Worm (Caenorhabditis elegans) whole organism, L1 larva: Measurements from ENCODE around the gene T26H5.11.

Experiments
- Y116A8C.19 ChIP-seq: sonication (generic microtip); optimal IDR thresholded peaks from 2 replicates; lab custom pipeline; 2016; ENCODE audit warnings: missing compliant biosample characterization, missing genetic modification characterization, borderline replicate concordance
- aha-1 ChIP-seq: fragments of 150-350 bp; optimal IDR thresholded peaks from 2 replicates; lab custom pipeline; 2014; ENCODE audit warnings: missing biosample characterization, missing genetic modification characterization
- ama-1 ChIP-seq: fragments of 150-350 bp; optimal IDR thresholded peaks from 2 replicates; lab custom pipeline; 2014
- blmp-1 ChIP-seq: fragments of 150-350 bp; optimal IDR thresholded peaks from 2 replicates; lab custom pipeline; 2014; ENCODE audit warnings: missing biosample characterization, missing genetic modification characterization
- ceh-63 ChIP-seq: fragments of 200-800 bp; sonication (Bioruptor generic); optimal IDR thresholded peaks from 2 replicates; lab custom pipeline; 2018; ENCODE audit warnings: mild to moderate bottlenecking, missing genetic modification characterization, missing compliant biosample characterization
- ceh-88 ChIP-seq: fragments of 200-800 bp; sonication (Bioruptor generic); IDR thresholded peaks from 2 replicates; pipeline ENCODE4 v1.3.6; 2022; ENCODE audit warnings: missing genetic modification characterization, missing compliant biosample characterization
- dpl-1 ChIP-seq, 3 experiments: fragments of 150-350 bp in 2 of 3; sonication (generic microtip) in 1 of 3; optimal IDR thresholded peaks; 2 replicates each; lab custom pipeline; 2014 to 2017; ENCODE audit warnings: missing biosample characterization in 3 of 3, missing genetic modification characterization in 3 of 3, missing genetic modification reagents in 3 of 3
- efl-1 ChIP-seq, 4 experiments: fragments of 150-350 bp; optimal IDR thresholded peaks in 3 of 4; peaks in 1 of 4; 1 replicate in 1 of 4; 2 replicates in 3 of 4; lab custom pipeline; 2014; ENCODE audit warnings: missing biosample characterization in 2 of 4, missing genetic modification characterization in 2 of 4, missing genetic modification reagents in 2 of 4
- efl-3 ChIP-seq: fragments of 200-800 bp; sonication (Bioruptor generic); optimal IDR thresholded peaks from 2 replicates; lab custom pipeline; 2018; ENCODE audit warnings: mild to moderate bottlenecking, missing genetic modification characterization, missing compliant biosample characterization
- egl-13 ChIP-seq: sonication (generic microtip); optimal IDR thresholded peaks from 2 replicates; lab custom pipeline; 2016; ENCODE audit warnings: missing genotype, missing genetic modification reagents, missing genetic modification characterization, missing compliant biosample characterization
- elt-2 ChIP-seq: sonication (generic microtip); optimal IDR thresholded peaks from 2 replicates; lab custom pipeline; 2016; ENCODE audit warnings: missing genetic modification characterization, mild to moderate bottlenecking, inconsistent platforms, missing compliant biosample characterization, missing genetic modification reagents
- fkh-8 ChIP-seq: sonication (generic microtip); optimal IDR thresholded peaks from 2 replicates; lab custom pipeline; 2016; ENCODE audit warnings: mild to moderate bottlenecking, missing genetic modification characterization, missing compliant biosample characterization
- grh-1 ChIP-seq: fragments of 200-800 bp; sonication (Bioruptor generic); IDR thresholded peaks from 2 replicates; pipeline ENCODE4 v1.3.6; 2022; ENCODE audit warnings: missing genetic modification reagents, missing genetic modification characterization, missing compliant biosample characterization
- hlh-17 ChIP-seq: fragments of 200-800 bp; sonication (Bioruptor generic); optimal IDR thresholded peaks from 2 replicates; lab custom pipeline; 2018; ENCODE audit warnings: missing genetic modification characterization, mild to moderate bottlenecking, missing compliant biosample characterization, moderate library complexity, borderline replicate concordance
- hlh-4 ChIP-seq: sonication (generic microtip); optimal IDR thresholded peaks from 2 replicates; lab custom pipeline; 2016; ENCODE audit warnings: mild to moderate bottlenecking, missing genetic modification characterization, missing compliant biosample characterization
- hpl-2 ChIP-seq: fragments of 150-350 bp; optimal IDR thresholded peaks from 2 replicates; lab custom pipeline; 2014; ENCODE audit warnings: missing biosample characterization, missing genetic modification reagents, missing genetic modification characterization
- lin-35 ChIP-seq, 2 experiments: fragments of 150-350 bp; optimal IDR thresholded peaks; 2 replicates each; lab custom pipeline; 2014; ENCODE audit warnings: missing biosample characterization in 2 of 2, missing genetic modification characterization in 2 of 2, missing genetic modification reagents in 2 of 2
- lsy-2 ChIP-seq, 2 experiments: fragments of 150-350 bp; optimal IDR thresholded peaks; 2 replicates each; lab custom pipeline; 2014; ENCODE audit warnings: missing biosample characterization in 2 of 2, missing genetic modification characterization in 2 of 2
- mab-9 ChIP-seq: fragments of 200-800 bp; sonication (Bioruptor generic); IDR thresholded peaks from 2 replicates; pipeline ENCODE4 v1.3.6; 2022; ENCODE audit warnings: missing genetic modification reagents, missing genetic modification characterization, missing compliant biosample characterization
- mef-2 ChIP-seq: fragments of 150-350 bp; optimal IDR thresholded peaks from 2 replicates; lab custom pipeline; 2014; ENCODE audit warnings: missing biosample characterization, missing genetic modification characterization
- mep-1 ChIP-seq: fragments of 150-350 bp; optimal IDR thresholded peaks from 2 replicates; lab custom pipeline; 2014; ENCODE audit warnings: missing biosample characterization, missing genetic modification characterization
- nhr-19 ChIP-seq: fragments of 200-800 bp; sonication (Bioruptor generic); conservative IDR thresholded peaks from 2 replicates; pipeline ENCODE4 v1.3.6; 2022; ENCODE audit warnings: missing genetic modification characterization, missing compliant biosample characterization
- nhr-20 ChIP-seq: sonication (generic microtip); optimal IDR thresholded peaks from 2 replicates; lab custom pipeline; 2016; ENCODE audit warnings: mild to moderate bottlenecking, missing genetic modification characterization, missing compliant biosample characterization
- nhr-47 ChIP-seq: sonication (generic microtip); optimal IDR thresholded peaks from 2 replicates; lab custom pipeline; 2016; ENCODE audit warnings: mild to moderate bottlenecking, missing genetic modification characterization, moderate library complexity, missing compliant biosample characterization
- nhr-85 ChIP-seq: sonication (generic microtip); peaks from one replicate; lab custom pipeline; 2016; ENCODE audit warnings: missing genetic modification characterization, inconsistent platforms, missing compliant biosample characterization
- nhr-90 ChIP-seq: sonication (generic microtip); optimal IDR thresholded peaks from 2 replicates; lab custom pipeline; 2016; ENCODE audit warnings: mild to moderate bottlenecking, missing genetic modification characterization, missing compliant biosample characterization; ENCODE audit not compliant: poor library complexity
- pag-3 ChIP-seq: sonication (generic microtip); optimal IDR thresholded peaks from 2 replicates; lab custom pipeline; 2017; ENCODE audit warnings: missing genetic modification characterization, mild to moderate bottlenecking, missing compliant biosample characterization, antibody characterized with exemption, borderline replicate concordance; ENCODE audit not compliant: insufficient read depth
- pqm-1 ChIP-seq: sonication (generic microtip); optimal IDR thresholded peaks from 3 replicates; lab custom pipeline; 2017; ENCODE audit warnings: missing biosample characterization, missing genetic modification characterization
- skn-1 ChIP-seq: fragments of 150-350 bp; optimal IDR thresholded peaks from 2 replicates; lab custom pipeline; 2014; ENCODE audit warnings: missing biosample characterization, missing genetic modification characterization
- snu-23 ChIP-seq: sonication (generic microtip); optimal IDR thresholded peaks from 2 replicates; lab custom pipeline; 2016; ENCODE audit warnings: missing genetic modification characterization, missing compliant biosample characterization
- sox-4 ChIP-seq: sonication (generic microtip); optimal IDR thresholded peaks from 2 replicates; lab custom pipeline; 2016; ENCODE audit warnings: missing genetic modification characterization, missing compliant biosample characterization
- sptf-1 ChIP-seq: fragments of 150-350 bp; optimal IDR thresholded peaks from 2 replicates; lab custom pipeline; 2014; ENCODE audit warnings: missing biosample characterization, missing genetic modification characterization
- sup-37 ChIP-seq: fragments of 200-800 bp; sonication (Bioruptor generic); optimal IDR thresholded peaks from 2 replicates; lab custom pipeline; 2018; ENCODE audit warnings: mild to moderate bottlenecking, missing genetic modification characterization, missing compliant biosample characterization
- swsn-7 ChIP-seq: sonication (generic microtip); optimal IDR thresholded peaks from 2 replicates; lab custom pipeline; 2016; ENCODE audit warnings: missing genetic modification characterization, missing compliant biosample characterization
- unc-30 ChIP-seq: sonication (generic microtip); optimal IDR thresholded peaks from 2 replicates; lab custom pipeline; 2017; ENCODE audit warnings: missing biosample characterization, missing genetic modification characterization
- unc-62 ChIP-seq: fragments of 150-350 bp; optimal IDR thresholded peaks from 2 replicates; lab custom pipeline; 2014; ENCODE audit warnings: missing biosample characterization, missing genetic modification reagents, missing genetic modification characterization
- unc-86 ChIP-seq: sonication (generic microtip); optimal IDR thresholded peaks from 2 replicates; lab custom pipeline; 2016; ENCODE audit warnings: missing genetic modification characterization, missing compliant biosample characterization
- xbp-1 ChIP-seq: sonication (generic microtip); optimal IDR thresholded peaks from 2 replicates; lab custom pipeline; 2016; ENCODE audit warnings: missing genetic modification characterization, missing compliant biosample characterization

The T26H5.11 gene

ce11 chrV:15443708-15444107 is 380 bp downstream of the T26H5.11 start, which contains the start of gene T26H5.10:
Gene T26H5.10 (minus strand): TSS chrV:15443808.
- TF ChIP-seq unc-62, result no peak
- no peak for TF ChIP-seq nhr-47 (tag; lab: Kevin White, UChicago)
- no peak for TF ChIP-seq swsn-7
- no peak for TF ChIP-seq sup-37
- no peak for TF ChIP-seq ama-1 (lab: Kevin White, UChicago)
- no peak for TF ChIP-seq nhr-20

ce11 chrV:15442384-15442783 is 1.7 kb downstream of the T26H5.11 start:
- TF ChIP-seq nhr-19 (GFP tag; lab: Robert Waterston, UW), result no peak
- no peak for TF ChIP-seq mab-9 (GFP tag; lab: Robert Waterston, UW)
- no peak for TF ChIP-seq pag-3 (tag; lab: Kevin White, UChicago)

ce11 chrV:15436133-15436532 is 8.0 kb downstream of the T26H5.11 start:
- peak; percentile 61 for TF ChIP-seq elt-2 (tag; lab: Kevin White, UChicago)
- no peak for TF ChIP-seq hlh-4
- no peak for TF ChIP-seq nhr-19 (GFP tag; lab: Robert Waterston, UW)
- no peak for TF ChIP-seq xbp-1 (tag; lab: Kevin White, UChicago)
- TF ChIP-seq nhr-85 (tag; lab: Kevin White, UChicago), result no peak
- no peak for TF ChIP-seq ceh-88 (GFP tag; lab: Robert Waterston, UW)
- TF ChIP-seq Y116A8C.19 (tag; lab: Kevin White, UChicago), result no peak

ce11 chrV:15434647-15435046 is 9.4 kb downstream of the T26H5.11 start:
- no peak for TF ChIP-seq nhr-90
- peak; percentile 36 for TF ChIP-seq elt-2 (tag; lab: Kevin White, UChicago)

ce11 chrV:15432457-15432856 is 11.6 kb downstream of the T26H5.11 start, which contains the start of gene T26H5.8:
Gene T26H5.8 (minus strand): TSS chrV:15432726.
- no peak for TF ChIP-seq blmp-1 (tag; lab: Kevin White, UChicago)
- TF ChIP-seq hlh-17, result no peak
- TF ChIP-seq efl-1 (optimal IDR thresholded peaks at IDR 0.05; lab: Kevin White, UChicago), result no peak
- peak in 1 of 2 experiments; percentile 4 for TF ChIP-seq efl-1 (GFP tag; optimal IDR thresholded peaks at IDR 0.05 in 1 of 2; lab: Kevin White, UChicago)
- TF ChIP-seq efl-3, result no peak
- no peak for TF ChIP-seq sox-4 (tag; lab: Kevin White, UChicago)
- TF ChIP-seq ceh-63 (GFP tag; lab: Kevin White, UChicago), result no peak
- no peak for TF ChIP-seq grh-1 (GFP tag; lab: Robert Waterston, UW)
- no peak for TF ChIP-seq unc-30
- TF ChIP-seq fkh-8, result no peak
- no peak for TF ChIP-seq hpl-2
- TF ChIP-seq elt-2 (tag; lab: Kevin White, UChicago), result peak; percentile 41
- no peak for TF ChIP-seq egl-13 (tag; lab: Kevin White, UChicago)
- no peak for TF ChIP-seq aha-1 (tag; lab: Kevin White, UChicago)
- no peak for TF ChIP-seq dpl-1 (GFP tag; optimal IDR thresholded peaks at IDR 0.05; lab: Kevin White, UChicago)
- peak in 1 of 2 experiments; percentile 25 for TF ChIP-seq lin-35 (GFP tag; optimal IDR thresholded peaks at IDR 0.05; lab: Kevin White, UChicago)
- TF ChIP-seq unc-62, result no peak
- peak; percentile 46 for TF ChIP-seq pqm-1
- no peak for TF ChIP-seq unc-86 (tag; lab: Kevin White, UChicago)
- TF ChIP-seq lsy-2 (tag; optimal IDR thresholded peaks at IDR 0.05; lab: Kevin White, UChicago), result no peak
- no peak for TF ChIP-seq snu-23 (GFP tag; lab: Kevin White, UChicago)
- no peak for TF ChIP-seq skn-1 (tag; lab: Kevin White, UChicago)
- TF ChIP-seq mef-2 (tag; lab: Kevin White, UChicago), result no peak
- no peak for TF ChIP-seq sptf-1 (tag; lab: Kevin White, UChicago)
- TF ChIP-seq nhr-85 (tag; lab: Kevin White, UChicago), result no peak
- no peak for TF ChIP-seq mep-1
